Fruit fly (Drosophila melanogaster) whole organism, larva: Measurements from ENCODE around the gene Phb1.

Experiments used
- noc ChIP-seq: fragments of 200-800 bp; sonication (Bioruptor generic); optimal IDR thresholded peaks from 3 replicates; lab custom pipeline; 2019; ENCODE audit warnings: missing biosample characterization, mild to moderate bottlenecking, missing genetic modification characterization, moderate library complexity

Gene Phb1

DNA sequence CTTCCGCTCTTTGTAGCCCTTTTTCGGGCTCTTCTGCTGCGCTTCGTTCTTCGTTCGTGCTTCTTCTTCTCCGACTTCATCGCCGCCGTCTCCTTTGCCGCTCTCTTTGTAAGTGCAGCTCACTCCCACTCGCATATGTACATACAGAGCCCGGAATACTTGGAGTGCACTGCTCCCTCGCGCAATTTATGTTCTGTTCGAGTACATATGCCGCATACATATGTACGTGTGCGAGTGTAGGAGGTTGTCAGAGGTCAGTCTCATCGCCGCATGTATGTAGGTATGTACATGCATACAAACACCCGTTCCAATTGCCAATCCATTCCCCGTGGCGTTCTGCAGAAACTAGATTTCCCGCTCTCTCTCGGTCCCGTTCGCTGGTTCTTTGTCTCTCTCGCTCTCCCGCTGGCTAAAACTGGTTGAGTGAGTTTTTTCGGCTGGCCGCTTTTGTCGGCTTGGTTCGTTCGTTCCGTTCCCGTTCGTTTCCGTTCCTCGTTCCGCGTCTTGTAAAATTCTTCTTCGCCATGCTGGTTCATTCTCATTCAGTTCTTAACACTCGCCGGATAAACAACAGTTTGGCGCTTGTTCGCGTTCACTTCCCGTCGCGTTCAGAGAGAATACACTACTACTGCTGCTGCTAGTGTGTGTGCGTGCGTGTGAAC is 34.5 kb upstream of the Phb1 start:
- peak; percentile 46 for TF ChIP-seq noc

DNA sequence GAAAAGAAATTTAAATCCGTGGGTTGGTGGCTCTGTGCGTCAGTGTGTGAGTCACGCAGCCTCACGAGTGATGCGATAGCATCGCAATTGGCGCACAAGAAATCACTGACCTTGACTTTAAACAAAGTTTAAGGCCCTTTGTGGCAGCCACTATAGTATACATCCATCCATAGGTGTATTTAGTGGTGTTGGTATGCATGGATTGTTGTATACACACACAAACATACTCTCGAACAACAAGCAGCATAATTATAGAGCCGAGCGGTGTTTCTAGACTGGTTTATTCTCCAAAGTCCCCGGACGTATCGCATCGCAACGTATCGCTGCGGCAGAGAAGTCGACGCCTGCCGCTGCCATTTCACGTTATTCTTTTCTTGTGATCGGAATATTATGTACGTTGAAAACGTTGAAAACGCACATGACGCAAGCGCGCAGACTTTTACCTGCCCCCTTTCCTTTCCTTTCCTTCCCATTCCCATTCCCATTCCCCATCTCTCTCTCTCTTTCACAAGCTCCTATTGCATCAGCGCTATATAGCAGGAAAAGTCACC is 33.1 kb upstream of the Phb1 start:
- no peak for TF ChIP-seq noc

DNA sequence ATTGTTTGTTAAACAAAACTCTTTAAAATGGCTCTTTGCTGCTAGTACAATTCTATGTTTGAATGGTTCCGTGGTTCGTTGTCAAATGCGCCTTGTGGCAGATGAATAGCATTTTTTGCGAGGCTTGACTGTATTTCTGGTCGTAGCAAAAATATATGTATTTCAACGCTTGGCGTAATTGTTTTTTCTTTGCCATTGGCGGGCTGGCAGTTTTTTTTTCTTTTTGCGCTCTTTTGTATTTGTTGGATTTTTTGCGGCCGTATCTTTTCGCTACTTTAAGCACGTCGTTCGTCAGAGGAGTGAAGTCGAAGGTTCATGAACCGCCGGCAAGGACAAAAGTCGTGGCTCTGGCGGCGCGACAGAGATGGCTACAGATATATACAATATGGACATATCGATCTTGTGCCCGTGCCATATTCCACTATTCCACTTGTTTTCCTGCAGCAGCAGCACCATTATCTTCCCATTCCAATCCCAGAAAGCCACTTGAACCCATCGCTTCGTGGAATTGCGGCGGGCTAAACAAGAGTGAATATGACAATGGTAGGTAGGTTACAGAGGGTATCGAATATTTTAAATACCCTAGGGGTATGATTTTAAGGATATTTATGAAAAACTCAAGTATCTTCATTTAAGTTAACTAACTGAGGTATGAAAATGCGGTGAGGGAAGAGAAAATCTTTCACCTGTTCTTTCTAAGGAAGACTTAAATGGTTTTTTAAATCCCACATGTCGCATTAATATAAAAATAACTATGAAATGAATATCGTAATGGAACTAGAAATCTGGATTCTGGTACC is 32.5 kb upstream of the Phb1 start:
- TF ChIP-seq noc = no peak

DNA sequence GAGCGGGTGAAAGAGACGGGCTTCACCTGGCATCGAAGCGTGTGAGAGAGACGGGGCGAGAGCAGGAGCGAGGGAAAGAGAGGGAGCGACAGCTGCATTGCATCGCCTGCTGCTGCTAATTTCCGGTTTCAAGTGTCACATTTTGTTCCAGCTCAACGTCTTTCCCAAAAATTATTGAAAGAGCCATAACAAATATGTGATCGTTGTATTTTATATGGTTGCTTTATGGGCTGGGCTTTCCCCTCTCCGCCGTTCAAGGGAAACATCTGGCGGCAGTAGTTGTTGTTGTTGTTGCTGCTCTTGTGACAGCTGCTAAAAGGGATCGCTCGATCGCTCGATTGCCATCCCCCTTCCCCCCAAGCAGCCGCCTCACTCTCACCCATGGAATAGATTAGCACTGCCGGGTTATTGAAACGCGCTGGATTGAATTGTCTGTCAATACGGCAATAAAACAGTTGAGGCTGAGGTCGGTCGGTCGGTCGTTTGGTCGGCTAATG is 31.3 kb upstream of the Phb1 start:
- TF ChIP-seq noc = no peak

DNA sequence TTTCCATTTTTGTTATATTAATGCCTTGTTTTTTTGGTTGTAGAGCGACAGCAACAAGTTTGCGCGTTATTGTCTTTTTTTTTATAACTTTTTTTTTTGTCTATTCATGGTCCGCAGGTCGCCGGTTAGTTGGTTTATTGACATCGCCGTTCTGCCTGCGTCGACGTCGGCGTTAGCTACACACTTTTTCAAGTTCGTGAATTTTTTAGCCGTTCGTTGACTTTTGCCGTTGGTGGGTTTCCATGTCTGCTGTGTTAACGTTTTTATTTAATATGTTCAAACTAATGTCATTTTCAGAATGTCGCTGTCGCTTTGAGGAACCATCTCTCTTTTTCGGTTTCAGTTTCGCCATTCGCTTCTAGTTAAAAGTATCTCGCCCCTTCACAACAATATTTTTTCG is 23.0 kb upstream of the Phb1 start:
- no peak for TF ChIP-seq noc

DNA sequence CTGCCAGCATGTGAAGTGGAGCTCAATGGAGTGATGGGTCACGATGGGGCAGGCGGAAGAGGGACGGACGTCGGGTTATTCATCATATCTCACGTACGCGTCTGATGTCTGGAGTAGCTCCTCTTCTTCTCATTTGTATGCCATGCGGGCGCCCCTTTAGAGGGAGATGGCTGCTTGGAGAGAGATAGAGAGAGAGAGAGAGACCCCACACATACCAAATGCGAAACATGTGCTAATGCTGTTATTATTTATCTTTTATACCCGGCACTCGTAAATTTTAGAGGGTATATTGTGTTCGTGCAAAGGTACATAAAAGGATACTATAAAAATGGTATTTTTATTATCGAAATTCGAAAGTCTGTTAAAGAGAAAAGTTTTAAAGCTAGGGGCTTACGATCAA is 22.4 kb upstream of the Phb1 start:
- TF ChIP-seq noc = no peak

DNA sequence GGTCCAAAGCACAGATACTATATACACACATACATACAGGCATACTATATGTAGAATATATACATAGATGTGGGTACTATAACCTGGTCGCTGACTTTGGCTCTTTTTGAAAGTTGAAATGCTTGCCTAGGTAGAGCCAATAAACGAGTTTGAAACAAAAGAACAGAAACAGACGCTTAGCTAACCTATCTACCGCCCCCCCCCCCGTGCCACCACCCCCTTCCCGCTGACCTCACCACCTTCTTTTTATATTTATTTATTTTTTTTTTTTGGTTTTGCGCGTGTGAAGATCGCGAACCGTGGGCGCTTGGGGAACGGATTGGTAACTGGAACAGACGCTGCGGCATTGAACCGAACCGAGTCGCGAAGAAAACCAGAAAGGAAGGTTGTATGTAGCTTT is 20.4 kb upstream of the Phb1 start:
- no peak for TF ChIP-seq noc

DNA sequence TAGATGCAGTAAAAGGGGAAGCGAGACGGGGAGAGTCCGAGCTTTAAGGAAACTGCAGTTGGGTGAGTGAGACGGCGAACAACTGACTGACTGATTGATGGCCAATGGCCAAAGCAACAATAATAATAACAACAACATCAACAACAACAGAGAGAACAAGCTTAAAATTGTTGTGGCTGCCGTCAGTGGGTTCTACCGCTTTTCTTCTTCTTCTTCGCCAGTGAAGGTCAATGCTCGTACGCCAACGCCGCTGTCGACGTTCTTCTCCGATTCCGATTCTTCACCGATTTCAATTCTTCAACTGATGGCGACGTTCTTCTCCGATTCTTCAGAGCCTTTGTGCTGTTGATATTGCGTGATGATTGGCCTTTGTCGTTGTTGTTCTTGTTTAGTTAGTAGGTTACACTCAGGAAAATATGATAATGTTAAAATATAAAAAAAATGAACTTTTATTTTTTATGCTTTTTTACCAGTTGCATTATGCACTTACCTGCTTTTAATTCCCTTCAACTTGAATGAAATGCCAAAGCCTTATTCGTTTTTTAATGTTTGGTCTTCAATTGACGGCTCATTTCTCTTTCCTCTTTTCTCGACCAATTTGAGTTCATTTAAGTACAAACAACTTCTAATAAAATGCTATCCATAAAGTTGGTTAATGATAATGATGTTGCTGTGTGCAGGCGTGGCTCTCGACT is 18.7 kb upstream of the Phb1 start:
- TF ChIP-seq noc = no peak

DNA sequence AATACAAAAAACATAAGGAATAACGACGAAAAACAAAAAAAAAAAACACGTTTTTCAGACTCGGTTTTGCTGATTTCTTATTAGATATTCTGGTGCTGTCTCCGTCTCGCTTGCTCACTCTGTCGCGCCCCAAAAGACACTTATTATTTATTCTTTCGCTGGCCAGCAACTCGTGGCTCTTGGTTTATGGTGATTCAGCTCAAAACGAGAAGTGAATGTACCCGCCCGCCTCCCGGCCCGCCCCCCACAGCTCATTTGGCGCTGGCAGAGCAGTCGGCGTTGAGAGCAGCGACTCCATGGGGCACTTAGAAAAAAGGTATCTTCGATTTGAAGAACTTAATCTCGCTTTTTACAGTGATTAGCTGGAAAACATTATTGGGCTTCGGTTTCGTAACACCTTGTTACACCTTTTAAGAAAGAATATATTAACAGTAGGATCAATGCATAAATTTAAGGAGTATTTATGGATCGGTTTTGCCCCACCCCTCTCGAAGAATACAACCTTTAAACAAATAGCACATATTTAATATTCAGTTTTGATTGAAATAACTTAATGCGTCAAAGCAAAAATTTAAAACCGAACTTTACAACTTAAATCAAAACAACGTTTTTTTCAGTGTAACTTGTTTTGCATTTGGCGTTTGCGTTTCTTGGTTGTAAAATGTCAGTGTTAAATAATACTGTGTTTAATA is 17.9 kb upstream of the Phb1 start:
- peak; percentile 85 for TF ChIP-seq noc

DNA sequence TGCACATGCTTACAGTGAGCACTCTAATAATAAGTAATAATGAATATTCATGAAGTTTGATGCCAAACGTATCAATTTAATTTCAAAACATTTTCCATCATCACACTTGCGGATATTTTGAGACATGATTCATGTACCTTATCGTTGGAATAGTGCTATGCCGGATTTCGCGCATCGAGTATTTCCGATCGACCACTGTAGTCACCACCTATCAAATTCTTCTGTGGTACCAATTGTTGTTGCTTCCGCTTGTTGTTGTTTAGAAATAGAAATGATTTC is 17.3 kb upstream of the Phb1 start:
- peak; percentile 58 for TF ChIP-seq noc

DNA sequence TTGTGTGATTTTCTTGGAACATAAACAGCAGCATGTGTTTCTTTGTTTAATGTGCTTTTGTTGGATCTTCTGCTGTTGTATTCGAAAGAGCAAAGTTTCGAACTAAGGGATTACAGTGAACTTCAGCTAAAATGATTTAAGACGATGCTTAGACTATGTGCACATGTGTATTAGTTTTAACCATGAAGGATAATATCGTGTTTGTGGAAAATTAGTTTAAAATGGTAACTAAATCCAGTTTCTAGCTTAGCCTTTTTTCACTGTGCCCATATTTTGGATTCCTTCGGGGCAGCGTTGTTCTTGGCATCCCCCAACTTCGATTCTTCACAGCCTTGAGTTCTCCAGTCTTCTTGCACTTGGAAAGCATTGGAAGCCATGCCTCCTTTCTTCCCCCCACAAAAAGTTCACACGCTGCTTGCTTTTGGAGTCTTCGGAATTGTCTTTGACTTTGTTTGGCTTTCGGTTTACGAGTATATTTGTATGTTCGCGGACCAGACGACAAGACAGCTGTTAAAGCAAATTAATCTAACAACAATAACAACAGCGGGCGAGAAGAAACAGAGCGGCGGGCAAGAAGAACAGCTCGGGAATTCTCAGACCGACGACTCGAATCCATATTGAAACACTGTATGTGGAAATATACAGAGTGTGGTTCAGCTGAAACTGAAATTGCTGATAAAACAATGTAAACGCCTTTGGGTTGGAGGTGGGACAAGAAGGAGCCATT is 16.8 kb upstream of the Phb1 start:
- TF ChIP-seq noc = no peak

DNA sequence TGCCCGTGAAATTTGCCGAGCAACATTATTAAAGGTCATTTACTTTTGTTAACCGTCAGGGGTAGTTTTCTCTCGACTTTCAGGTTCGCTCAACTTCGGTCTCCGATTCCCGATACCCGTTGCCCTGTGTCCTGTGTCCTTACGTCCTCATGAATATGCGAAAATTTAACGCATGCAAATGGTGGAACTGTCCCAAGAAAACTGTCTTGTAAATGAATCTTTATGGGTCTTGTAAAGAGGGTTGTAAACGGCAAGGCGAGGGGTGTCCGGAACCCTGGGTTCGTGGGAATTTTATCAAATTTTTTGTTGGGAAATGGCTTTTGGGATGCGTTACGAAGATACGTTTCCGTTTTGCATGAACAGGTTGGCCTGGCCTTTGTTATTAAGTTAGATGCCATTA is 16.1 kb upstream of the Phb1 start:
- TF ChIP-seq noc = no peak

DNA sequence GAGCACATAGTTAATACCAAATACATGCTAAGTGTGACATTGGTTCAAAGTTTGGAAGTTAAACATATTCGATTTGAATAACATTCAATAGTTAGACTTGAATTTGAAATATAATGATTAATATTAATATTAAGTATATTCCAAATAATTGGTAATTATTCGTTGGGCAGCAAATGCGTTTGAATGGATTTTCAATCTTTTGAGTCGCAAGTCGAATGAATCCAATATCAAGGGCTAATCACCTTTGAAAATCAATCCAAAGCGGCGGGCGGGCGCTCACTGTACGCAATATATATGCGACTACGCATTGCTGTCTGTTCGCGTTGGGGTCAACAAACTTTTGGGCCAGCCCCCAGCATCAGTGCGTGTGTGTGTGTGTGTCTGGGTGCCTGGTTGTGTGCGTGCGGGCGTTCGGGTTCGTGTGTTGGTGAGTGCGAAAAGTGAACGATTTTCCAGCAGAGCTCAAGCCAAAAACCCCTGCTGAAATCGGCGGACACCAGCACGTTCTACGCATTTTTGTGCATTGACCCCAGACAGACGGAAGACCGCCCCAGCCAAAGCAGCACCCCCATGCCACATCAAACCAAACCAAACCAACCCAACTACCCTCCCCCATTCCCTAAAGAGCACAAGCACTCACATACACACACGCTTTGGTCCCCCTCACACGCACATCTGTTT is 14.8 kb upstream of the Phb1 start:
- TF ChIP-seq noc = no peak

DNA sequence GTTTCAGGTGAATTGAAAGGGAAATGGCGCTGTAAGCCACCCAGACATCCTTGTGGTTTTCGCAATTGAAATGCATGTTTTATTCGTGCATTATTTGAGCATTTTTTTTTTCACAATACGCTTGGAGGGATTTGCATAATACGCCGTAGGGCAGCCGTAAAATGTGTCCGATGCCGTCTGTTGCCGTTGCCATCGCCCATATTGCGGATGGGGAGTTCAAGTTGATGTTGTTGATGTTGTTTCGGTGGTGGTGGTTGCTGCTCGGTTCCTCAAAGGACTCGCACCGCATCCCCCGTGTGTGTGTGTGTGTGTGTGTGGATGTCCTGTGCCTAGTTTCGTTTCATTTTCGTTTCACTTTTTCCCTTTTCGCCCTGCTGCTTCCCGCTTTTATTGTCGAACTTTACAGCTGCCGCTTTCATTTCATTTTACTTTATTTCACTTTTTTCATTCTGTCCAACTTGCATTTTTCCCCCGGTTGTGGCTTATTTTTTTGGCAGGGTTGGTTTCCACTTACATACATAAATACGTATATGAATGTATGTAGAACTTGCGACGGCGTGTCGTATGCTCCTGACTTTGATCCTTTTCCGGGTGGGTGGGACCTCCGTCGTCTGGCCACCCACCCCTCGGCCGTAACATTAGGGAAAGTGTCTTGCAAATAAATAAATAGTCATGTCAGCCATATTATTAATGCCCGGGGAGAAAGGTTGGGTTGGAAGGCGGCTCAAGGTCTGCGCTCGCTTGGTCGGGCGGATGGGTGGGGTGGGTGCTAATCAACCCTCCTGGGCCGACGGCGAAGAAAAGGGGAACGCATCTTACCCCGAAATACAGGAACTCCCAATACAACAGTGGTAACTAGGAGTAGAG is 14.1 kb upstream of the Phb1 start:
- no peak for TF ChIP-seq noc

DNA sequence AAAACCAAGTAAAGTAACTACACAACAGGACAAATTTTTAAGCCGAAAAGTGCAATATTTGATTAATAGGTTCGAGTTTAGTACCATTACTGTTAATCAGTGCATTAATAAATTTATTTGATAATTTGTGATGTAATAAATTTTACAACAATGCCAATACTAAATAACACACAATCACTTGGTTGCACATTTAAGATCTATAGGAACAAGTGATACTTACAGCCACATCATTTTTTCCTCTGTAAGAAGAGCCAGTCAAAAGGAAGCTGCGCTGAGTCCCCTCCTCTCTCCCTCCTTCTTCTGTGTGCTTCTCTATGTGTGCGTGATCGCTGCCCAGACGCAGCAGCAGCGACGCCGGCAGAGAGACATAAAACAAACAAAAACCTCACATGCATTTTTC is 13.1 kb upstream of the Phb1 start:
- no peak for TF ChIP-seq noc
